Worm (Caenorhabditis elegans): Measurements from ENCODE around the gene Y25C1A.6.

Y25C1A.6 gene

DNA sequence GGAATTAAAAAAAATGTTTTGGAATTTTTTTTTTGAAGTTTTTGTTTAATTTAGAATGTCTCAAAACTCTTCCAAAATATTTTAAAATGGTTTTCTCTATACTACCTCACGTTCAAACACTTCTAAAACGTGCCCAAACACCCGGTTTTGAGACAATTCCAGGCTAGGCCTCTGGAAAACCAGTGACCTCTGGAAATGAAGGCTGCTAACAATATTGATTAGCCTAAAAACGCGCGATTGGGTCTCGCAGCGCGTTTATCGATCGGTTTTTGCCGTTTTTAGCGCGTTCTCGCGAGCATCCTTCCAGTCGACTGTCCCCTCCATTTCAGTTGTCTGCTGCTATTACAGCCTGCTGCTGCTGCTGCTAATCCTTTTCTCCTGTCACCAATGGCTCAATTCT, at the start of gene Y25C1A.6:
TSS of gene Y25C1A.6 (plus strand) at position 301 of the 400 bp plus-strand sequence.
- TF ChIP-seq daf-16 (GFP tag; optimal IDR thresholded peaks at IDR 0.05): no peak
- no peak for TF ChIP-seq daf-16 (tag; optimal IDR thresholded peaks at IDR 0.05)
- TF ChIP-seq Y105C5A.15 (GFP tag; IDR thresholded peaks at IDR 0.05): no peak
- TF ChIP-seq Y48G9A.11 (GFP tag; IDR thresholded peaks at IDR 0.05): no peak
- no peak for TF ChIP-seq hlh-30 (tag; optimal IDR thresholded peaks at IDR 0.05; ENCODE audit: insufficient read depth)
- no peak for TF ChIP-seq aly-2 (tag; optimal IDR thresholded peaks at IDR 0.05)
- no peak for TF ChIP-seq hlh-11 (tag; optimal IDR thresholded peaks at IDR 0.05)
- TF ChIP-seq attf-4 (tag; optimal IDR thresholded peaks at IDR 0.05): no peak
- no peak for TF ChIP-seq lir-3 (tag; optimal IDR thresholded peaks at IDR 0.05)
- no peak for TF ChIP-seq nhr-111 (GFP tag; optimal IDR thresholded peaks at IDR 0.05)
- no peak for TF ChIP-seq gei-8 (GFP tag; optimal IDR thresholded peaks at IDR 0.05)
- no peak for TF ChIP-seq zip-2 (tag; optimal IDR thresholded peaks at IDR 0.05)
- no peak for TF ChIP-seq nhr-42 (GFP tag; IDR thresholded peaks at IDR 0.05)
- TF ChIP-seq T26A8.4 (GFP tag; IDR thresholded peaks at IDR 0.05): no peak

DNA sequence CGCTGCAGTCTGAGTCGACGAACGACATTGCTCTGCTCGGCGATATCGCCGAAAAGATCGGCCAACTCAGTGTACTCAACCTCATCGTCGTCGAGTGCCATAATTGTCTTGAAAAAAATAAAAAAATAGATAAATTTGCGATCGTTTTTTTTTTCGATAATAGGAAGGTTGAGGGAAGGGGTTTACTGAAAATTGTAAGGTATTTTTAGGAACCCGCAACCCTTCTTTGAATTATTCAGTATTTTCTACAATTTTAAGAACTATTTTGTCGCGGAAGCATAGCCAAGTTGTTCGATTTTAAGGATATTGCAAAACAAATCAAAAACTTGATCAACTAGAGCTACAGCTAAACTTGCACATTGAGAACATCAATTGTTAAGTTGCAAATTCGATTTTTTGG, 48.7 kb upstream of the Y25C1A.6 start, which contains the start of gene C41H7.9:
TSS of gene C41H7.9 (minus strand) at position 101 of the 400 bp plus-strand sequence.
- TF ChIP-seq vab-7 (GFP tag; IDR thresholded peaks at IDR 0.05) (no peak), lir-3 (tag; optimal IDR thresholded peaks at IDR 0.05) (no peak), fos-1 (tag; optimal IDR thresholded peaks at IDR 0.05) (no peak), daf-19 (GFP tag; conservative IDR thresholded peaks at IDR 0.05) (no peak), jun-1 (tag; optimal IDR thresholded peaks at IDR 0.05) (no peak), ZK337.2 (GFP tag; IDR thresholded peaks at IDR 0.05) (no peak), attf-4 (tag; optimal IDR thresholded peaks at IDR 0.05) (no peak), ceh-28 (tag; optimal IDR thresholded peaks at IDR 0.05) (no peak), ceh-62 (tag; optimal IDR thresholded peaks at IDR 0.05) (no peak), mxl-3 (GFP tag; optimal IDR thresholded peaks at IDR 0.05) (no peak), gei-8 (GFP tag; optimal IDR thresholded peaks at IDR 0.05) (no peak), rbr-2 (tag; optimal IDR thresholded peaks at IDR 0.05) (no peak), mdt-29 (GFP tag; IDR thresholded peaks at IDR 0.05) (no peak), mxl-2 (GFP tag; conservative IDR thresholded peaks at IDR 0.05) (no peak), Y75B8A.6 (GFP tag; IDR thresholded peaks at IDR 0.05) (no peak), cey-2 (tag; optimal IDR thresholded peaks at IDR 0.05; ENCODE audit: borderline replicate concordance, insufficient read depth) (no peak), dmd-9 (GFP tag; IDR thresholded peaks at IDR 0.05) (no peak)

DNA sequence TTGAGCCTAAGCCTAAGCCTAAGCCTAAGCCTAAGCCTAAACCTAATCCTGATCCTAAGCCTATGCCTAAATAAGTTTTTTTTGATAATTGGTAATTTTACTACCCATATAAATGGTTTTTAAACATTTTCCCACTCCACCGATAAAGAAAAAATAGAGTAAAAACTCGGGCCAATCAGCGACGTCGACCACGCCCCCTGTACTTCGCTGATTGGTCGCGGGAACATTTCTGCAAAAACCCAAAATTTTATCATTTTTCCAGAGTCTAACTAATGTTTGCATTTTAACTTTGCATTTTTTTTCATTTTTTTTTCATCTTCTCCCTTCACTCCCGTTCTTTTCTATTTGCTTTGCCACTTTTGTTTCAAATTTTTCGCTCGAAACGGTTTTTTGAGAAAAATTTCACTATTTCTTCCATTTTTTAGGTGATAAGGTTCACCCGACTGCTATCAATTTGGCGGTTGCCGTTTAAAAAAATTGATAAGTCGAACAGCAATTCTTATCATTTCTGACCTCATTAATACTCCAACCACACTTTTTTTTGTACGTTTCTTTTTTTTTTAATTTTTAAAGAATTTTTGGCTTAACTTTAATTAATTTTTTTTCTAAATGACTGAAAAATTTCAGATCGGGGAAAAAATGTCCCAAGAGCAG, 46.6 kb upstream of the Y25C1A.6 start, which contains the start of gene C41H7.2:
TSS of gene C41H7.2 (plus strand) at position 622 of the 654 bp plus-strand sequence.
- TF ChIP-seq ceh-32 (tag; optimal IDR thresholded peaks at IDR 0.05; ENCODE audit: poor library complexity) (no peak), lir-3 (tag; optimal IDR thresholded peaks at IDR 0.05) (no peak), saeg-2 (GFP tag; IDR thresholded peaks at IDR 0.05) (no peak), daf-16 (GFP tag; optimal IDR thresholded peaks at IDR 0.05) (no peak), daf-16 (tag; optimal IDR thresholded peaks at IDR 0.05) (peak; percentile 48), pqm-1 (tag; optimal IDR thresholded peaks at IDR 0.05) (peak; percentile 84), hlh-11 (tag; optimal IDR thresholded peaks at IDR 0.05) (peak; percentile 23), lin-29 (GFP tag; IDR thresholded peaks at IDR 0.05) (no peak), unc-62 (GFP tag; optimal IDR thresholded peaks at IDR 0.05 in 1 of 2) (no peak), unc-62 (tag; optimal IDR thresholded peaks at IDR 0.05) (no peak), vab-7 (GFP tag; IDR thresholded peaks at IDR 0.05) (no peak), ZK337.2 (GFP tag; IDR thresholded peaks at IDR 0.05) (no peak), ZK546.5 (tag; optimal IDR thresholded peaks at IDR 0.05) (no peak), nhr-28 (tag; optimal IDR thresholded peaks at IDR 0.05) (peak; percentile 75), F37D6.2 (tag; optimal IDR thresholded peaks at IDR 0.05) (no peak), nhr-41 (GFP tag; IDR thresholded peaks at IDR 0.05) (0 out of 2 replicates have a peak, but pooled peaks have one; percentile 7), lin-39 (tag; optimal IDR thresholded peaks at IDR 0.05) (no peak), D1046.2 (GFP tag; IDR thresholded peaks at IDR 0.05) (no peak), zfp-2 (tag; optimal IDR thresholded peaks at IDR 0.05) (no peak), dmd-6 (GFP tag; IDR thresholded peaks at IDR 0.05) (peak; percentile 51; the same call in 1 of the 2 replicates), aha-1 (tag) (peak; percentile 24), nhr-77 (tag; optimal IDR thresholded peaks at IDR 0.05) (peak; percentile 6), spr-3 (GFP tag; optimal IDR thresholded peaks at IDR 0.05) (no peak), mdt-29 (GFP tag; IDR thresholded peaks at IDR 0.05) (no peak)
